Worm (Caenorhabditis elegans): ENCODE measurements around the gene F16G10.9.

ce11 chrII:2421905-2422304, 36.5 kb upstream of the F16G10.9 start, which contains the start of gene F42G2.2:
- TF ChIP-seq nhr-237 (tag; optimal IDR thresholded peaks at IDR 0.05) = no peak
- TF ChIP-seq bed-3 (GFP tag; optimal IDR thresholded peaks at IDR 0.05) = no peak
- TF ChIP-seq snpc-4 (tag; optimal IDR thresholded peaks at IDR 0.05) = no peak
- TF ChIP-seq unc-39 (tag; optimal IDR thresholded peaks at IDR 0.05) = no peak
- no peak for TF ChIP-seq ham-2 (GFP tag; optimal IDR thresholded peaks at IDR 0.05)
- no peak for TF ChIP-seq elt-1 (tag; optimal IDR thresholded peaks at IDR 0.05; ENCODE audit: borderline replicate concordance, insufficient read depth)
- TF ChIP-seq lin-13 (tag; optimal IDR thresholded peaks at IDR 0.05) = no peak
- TF ChIP-seq lsy-2 (tag; optimal IDR thresholded peaks at IDR 0.05) = no peak
- TF ChIP-seq ceh-83 (GFP tag; optimal IDR thresholded peaks at IDR 0.05) = no peak
- no peak for TF ChIP-seq blmp-1 (tag; optimal IDR thresholded peaks at IDR 0.05)
